Fruit fly (Drosophila melanogaster) whole organism, pupa: Measurements from ENCODE around the gene Col4a1.

ENCODE experiments used
- CG10348 ChIP-seq: fragments of 200-800 bp; sonication (Bioruptor generic); IDR thresholded peaks from 2 replicates; pipeline ENCODE4 v1.3.6; 2022; ENCODE audit warnings: missing biosample characterization, missing genetic modification characterization
- CG12605 ChIP-seq: fragments of 200-800 bp; sonication (Bioruptor generic); IDR thresholded peaks from 2 replicates; pipeline ENCODE4 v1.3.6; 2022; ENCODE audit warnings: missing biosample characterization, missing genetic modification characterization
- CG13204 ChIP-seq: fragments of 200-800 bp; sonication (Bioruptor generic); optimal IDR thresholded peaks from 2 replicates; lab custom pipeline; 2018; ENCODE audit warnings: missing biosample characterization, mild to moderate bottlenecking, missing genetic modification characterization, moderate library complexity
- CG14655 ChIP-seq: fragments of 200-800 bp; sonication (Bioruptor generic); optimal IDR thresholded peaks from 3 replicates; lab custom pipeline; 2017; ENCODE audit warnings: mild to moderate bottlenecking, missing biosample characterization, missing genetic modification reagents, missing genetic modification characterization
- CG15710 ChIP-seq: fragments of 200-800 bp; sonication (Bioruptor generic); optimal IDR thresholded peaks from 2 replicates; lab custom pipeline; 2018; ENCODE audit warnings: missing biosample characterization, mild to moderate bottlenecking, missing genetic modification characterization, moderate library complexity
- CG17806 ChIP-seq: fragments of 200-800 bp; sonication (Bioruptor generic); optimal IDR thresholded peaks from 2 replicates; lab custom pipeline; 2018; ENCODE audit warnings: missing biosample characterization, mild to moderate bottlenecking, missing genetic modification characterization, moderate library complexity
- CG32121 ChIP-seq: fragments of 200-800 bp; sonication (Bioruptor generic); IDR thresholded peaks from 2 replicates; pipeline ENCODE4 v1.3.6; 2022; ENCODE audit warnings: missing biosample characterization, missing genetic modification characterization
- CG34367 ChIP-seq: fragments of 200-800 bp; sonication (Bioruptor generic); optimal IDR thresholded peaks from 2 replicates; lab custom pipeline; 2018; ENCODE audit warnings: missing biosample characterization, mild to moderate bottlenecking, missing genetic modification characterization
- CG4496 ChIP-seq: fragments of 200-800 bp; sonication (Bioruptor generic); IDR thresholded peaks from 3 replicates; pipeline ENCODE4 v1.3.6; 2022; ENCODE audit warnings: missing biosample characterization, missing genetic modification characterization
- CG8159 ChIP-seq: fragments of 200-800 bp; sonication (Bioruptor generic); optimal IDR thresholded peaks from 3 replicates; lab custom pipeline; 2018; ENCODE audit warnings: missing biosample characterization, mild to moderate bottlenecking, missing genetic modification characterization, moderate library complexity
- CG8301 ChIP-seq: fragments of 200-800 bp; sonication (Bioruptor generic); optimal IDR thresholded peaks from 2 replicates; lab custom pipeline; 2018; ENCODE audit warnings: missing biosample characterization, mild to moderate bottlenecking, missing genetic modification characterization
- CG9948 ChIP-seq: fragments of 200-800 bp; sonication (Bioruptor generic); optimal IDR thresholded peaks from 2 replicates; lab custom pipeline; 2018; ENCODE audit warnings: missing biosample characterization, mild to moderate bottlenecking, missing genetic modification characterization, moderate library complexity
- D1 ChIP-seq: fragments of 200-800 bp; sonication (Bioruptor generic); optimal IDR thresholded peaks from 2 replicates; lab custom pipeline; 2018; ENCODE audit warnings: missing biosample characterization, mild to moderate bottlenecking, missing genetic modification characterization, moderate library complexity
- EcR ChIP-seq: fragments of 200-800 bp; sonication (Bioruptor generic); optimal IDR thresholded peaks from 3 replicates; lab custom pipeline; 2019; ENCODE audit warnings: missing biosample characterization, missing genetic modification characterization, mild to moderate bottlenecking, moderate library complexity, missing genetic modification reagents
- Ets98B ChIP-seq: fragments of 200-800 bp; sonication (Bioruptor generic); IDR thresholded peaks from 2 replicates; pipeline ENCODE4 v1.3.6; 2022; ENCODE audit warnings: missing biosample characterization, missing genetic modification characterization
- Pif1A ChIP-seq: fragments of 200-800 bp; sonication (Bioruptor generic); optimal IDR thresholded peaks from 3 replicates; lab custom pipeline; 2016; ENCODE audit warnings: missing biosample characterization, missing genetic modification characterization
- Pif1B ChIP-seq: fragments of 200-800 bp; sonication (Bioruptor generic); optimal IDR thresholded peaks from 3 replicates; lab custom pipeline; 2016; ENCODE audit warnings: missing biosample characterization, missing genetic modification characterization
- Snoo ChIP-seq: fragments of 200-800 bp; sonication (Bioruptor generic); optimal IDR thresholded peaks from 3 replicates; lab custom pipeline; 2017; ENCODE audit warnings: missing biosample characterization, mild to moderate bottlenecking, missing genetic modification characterization, inconsistent platforms
- fd96Ca ChIP-seq: fragments of 200-800 bp; sonication (Bioruptor generic); IDR thresholded peaks from 3 replicates; pipeline ENCODE4 v1.3.6; 2022; ENCODE audit warnings: missing biosample characterization, missing genetic modification characterization
- gl ChIP-seq: fragments of 200-800 bp; sonication (Bioruptor generic); optimal IDR thresholded peaks from 2 replicates; lab custom pipeline; 2018; ENCODE audit warnings: missing biosample characterization, mild to moderate bottlenecking, missing genetic modification characterization
- rn ChIP-seq: fragments of 200-800 bp; sonication (Bioruptor generic); IDR thresholded peaks from 2 replicates; pipeline ENCODE4 v1.3.6; 2022; ENCODE audit warnings: missing biosample characterization, missing genetic modification characterization

Gene Col4a1

dm6 chr2L:5037402-5037860, 8.0 kb downstream of the Col4a1 start, which contains the start of the genes CG14042 and SP555:
Gene CG14042, plus strand, starts transcription at chr2L:5037709.
Gene SP555, plus strand, starts transcription at chr2L:5037709.
- TF ChIP-seq rn (GFP tag; lab: Robert Waterston, UW) (no peak), fd96Ca (GFP tag; lab: Robert Waterston, UW) (0 out of 3 replicates have a peak, but pooled peaks have one; percentile 18)

dm6 chr2L:5042076-5042475, 12.7 kb downstream of the Col4a1 start:
- TF ChIP-seq gl (tag; lab: Kevin White, UChicago) (no peak), CG8159 (tag; lab: Kevin White, UChicago) (peak; percentile 14)
- TF ChIP-seq, all 21 proteins: peak for 1

- TF ChIP-seq CG15710 (tag; lab: Kevin White, UChicago) (peak; percentile 18), EcR (GFP tag; lab: Kevin White, UChicago) (no peak), Snoo (tag; lab: Kevin White, UChicago) (peak; percentile 6), D1 (tag; lab: Kevin White, UChicago) (peak; percentile 3), CG8159 (tag; lab: Kevin White, UChicago) (peak; percentile 32), fd96Ca (GFP tag; lab: Robert Waterston, UW) (0 out of 3 replicates have a peak, but pooled peaks have one; percentile 43), CG8301 (tag; lab: Kevin White, UChicago) (no peak), Ets98B (peak; percentile 5), Pif1B (GFP tag; lab: Kevin White, UChicago) (peak; percentile 0), CG12605 (GFP tag; lab: Robert Waterston, UW) (no peak), CG13204 (GFP tag; lab: Kevin White, UChicago) (no peak), gl (tag; lab: Kevin White, UChicago) (no peak), CG14655 (GFP tag; lab: Kevin White, UChicago) (peak; percentile 1), CG34367 (no peak), CG10348 (no peak), Pif1A (GFP tag; lab: Kevin White, UChicago) (peak; percentile 7), CG17806 (no peak), rn (GFP tag; lab: Robert Waterston, UW) (no peak), CG9948 (tag; lab: Kevin White, UChicago) (no peak), CG32121 (GFP tag; lab: Robert Waterston, UW) (no peak), CG4496 (GFP tag; lab: Robert Waterston, UW) (peak; percentile 41; the same call in 2 of the 3 replicates)
These were observed 13.6 kb downstream of the Col4a1 start, which contains the start of the genes CG33995, CG44000 and CG44001 for dm6 chr2L:5043043-5043442. Gene CG33995, plus strand, starts transcription at chr2L:5043270. Gene CG44000, plus strand, starts transcription at chr2L:5043270. Gene CG44001, plus strand, starts transcription at chr2L:5043270.

DNA sequence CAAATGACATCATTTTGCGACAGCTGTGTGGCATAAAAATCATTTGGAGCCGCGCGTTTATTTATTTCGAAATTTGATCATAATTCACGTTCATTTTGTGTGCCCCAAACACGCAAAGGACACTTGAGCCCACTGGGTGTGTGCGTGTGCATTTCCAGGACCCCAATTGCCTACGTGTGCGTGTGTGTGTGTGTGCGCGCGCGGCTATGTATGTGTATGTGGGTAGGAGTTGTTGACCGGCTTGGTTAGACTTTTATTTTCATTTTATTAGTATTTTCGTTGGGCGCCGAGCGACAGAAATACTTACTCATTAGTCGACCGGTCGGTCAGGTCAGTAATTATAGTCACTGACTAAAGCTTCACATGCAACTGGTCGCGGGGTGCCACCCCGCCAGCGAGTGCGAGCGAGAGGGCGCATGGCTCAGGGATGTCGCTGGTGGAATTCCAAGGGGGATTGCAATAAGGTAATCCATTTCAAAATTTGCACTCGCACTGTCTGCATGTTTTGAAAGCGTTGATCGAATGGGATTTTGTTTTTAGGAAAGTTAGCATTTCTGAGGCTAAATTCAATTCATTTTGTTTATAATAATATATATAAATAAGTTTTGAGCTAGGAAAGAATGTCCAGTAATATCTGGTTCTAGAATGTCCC, 14.2 kb downstream of the Col4a1 start:
- TF ChIP-seq CG13204 (GFP tag; lab: Kevin White, UChicago), result peak; percentile 40
- peak; percentile 51 for TF ChIP-seq CG8159 (tag; lab: Kevin White, UChicago)
- 0 out of 2 replicates have a peak, but pooled peaks have one; percentile 36 for TF ChIP-seq CG10348
- TF ChIP-seq CG14655 (GFP tag; lab: Kevin White, UChicago), result peak; percentile 79
- TF ChIP-seq D1 (tag; lab: Kevin White, UChicago), result no peak
- peak; percentile 80 for TF ChIP-seq Pif1A (GFP tag; lab: Kevin White, UChicago)
- TF ChIP-seq CG9948 (tag; lab: Kevin White, UChicago), result peak; percentile 60
- TF ChIP-seq CG12605 (GFP tag; lab: Robert Waterston, UW), result peak; percentile 68
- TF ChIP-seq CG32121 (GFP tag; lab: Robert Waterston, UW), result peak; percentile 82
- peak; percentile 88 for TF ChIP-seq CG4496 (GFP tag; lab: Robert Waterston, UW)
- TF ChIP-seq fd96Ca (GFP tag; lab: Robert Waterston, UW), result peak; percentile 87
- TF ChIP-seq CG17806, result peak; percentile 61
- TF ChIP-seq Snoo (tag; lab: Kevin White, UChicago), result peak; percentile 46
- TF ChIP-seq gl (tag; lab: Kevin White, UChicago), result peak; percentile 27
- peak; percentile 87 for TF ChIP-seq EcR (GFP tag; lab: Kevin White, UChicago)
- TF ChIP-seq CG34367, result peak; percentile 27
- TF ChIP-seq rn (GFP tag; lab: Robert Waterston, UW), result no peak
- peak; percentile 61 for TF ChIP-seq CG15710 (tag; lab: Kevin White, UChicago)
- peak; percentile 82 for TF ChIP-seq Ets98B
- TF ChIP-seq CG8301 (tag; lab: Kevin White, UChicago), result peak; percentile 60
- TF ChIP-seq Pif1B (GFP tag; lab: Kevin White, UChicago), result peak; percentile 66

DNA sequence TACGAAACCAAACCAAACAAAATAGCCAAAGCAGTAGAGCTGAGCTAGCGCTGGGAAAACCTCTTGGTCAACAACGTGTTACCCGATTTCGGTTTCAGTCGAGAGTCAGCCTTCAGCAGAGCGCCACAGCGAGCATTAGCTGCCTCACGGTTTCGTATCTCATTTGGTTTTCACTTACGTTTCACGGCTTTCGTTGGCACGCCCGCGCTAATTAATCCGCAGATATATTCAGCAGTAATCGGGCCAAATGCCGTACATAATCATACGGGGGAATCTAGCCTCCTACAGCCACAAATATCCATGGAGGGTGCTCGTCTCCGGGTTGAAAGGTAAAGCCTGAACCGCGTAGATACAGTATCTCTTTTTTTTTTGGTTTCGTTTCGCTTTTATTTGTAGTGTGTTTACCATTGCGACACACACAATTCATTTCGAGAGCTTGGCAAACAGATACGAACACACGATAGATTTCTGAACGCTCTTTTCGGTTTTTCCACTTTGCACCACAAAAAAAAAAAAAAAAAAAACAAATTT, 15.0 kb downstream of the Col4a1 start, which contains the start of gene CG31650:
Gene CG31650, minus strand, starts transcription at position 352 of the 531 bp plus-strand sequence.
- TF ChIP-seq CG4496 (GFP tag; lab: Robert Waterston, UW) (0 out of 3 replicates have a peak, but pooled peaks have one; percentile 33), CG15710 (tag; lab: Kevin White, UChicago) (no peak)
